Fruit fly (Drosophila melanogaster): ENCODE data around the gene Gr77a.

Gr77a gene

DNA sequence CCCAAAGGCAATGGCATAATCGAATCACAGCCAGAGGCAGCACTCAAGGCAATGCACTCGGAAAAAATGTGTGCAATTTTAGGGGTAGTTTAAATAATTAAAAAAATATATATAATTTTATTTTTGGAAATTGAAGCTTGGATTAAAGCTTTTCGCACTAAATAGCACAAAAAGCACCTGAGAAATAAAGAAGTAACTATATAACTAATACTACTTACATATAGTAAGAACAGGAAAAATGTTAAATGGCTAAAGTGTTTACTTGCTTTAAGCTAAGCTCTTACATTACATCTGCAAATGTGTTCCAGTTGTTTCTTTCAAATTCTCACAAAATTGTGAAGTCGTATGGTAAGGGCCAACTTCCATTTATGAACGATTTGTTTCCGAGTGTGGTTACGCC lies at the start of gene Gr77a:
TSS of gene Gr77a (minus strand) at position 17 of the 400 bp plus-strand sequence.
- TF ChIP-seq gem (tag; optimal IDR thresholded peaks at IDR 0.05) (peak; percentile 25), Ets65A (GFP tag) (peak; percentile 70), dmrt99B (tag; optimal IDR thresholded peaks at IDR 0.05) (peak; percentile 16), pros (GFP tag; optimal IDR thresholded peaks at IDR 0.05) (no peak), CG2678 (tag; optimal IDR thresholded peaks at IDR 0.05) (peak; percentile 0), CG7839 (tag; optimal IDR thresholded peaks at IDR 0.05) (peak; percentile 9), Taf1 (GFP tag; IDR thresholded peaks at IDR 0.05) (no peak)

dm6 chr3L:20787835-20788380 lies 48.7 kb upstream of the Gr77a start, which contains the start of gene CG11396:
CG11396 (minus strand) TSS chr3L:20788137.
- TF ChIP-seq CG12236 (GFP tag; optimal IDR thresholded peaks at IDR 0.05) (no peak), CG8478 (optimal IDR thresholded peaks at IDR 0.05) (no peak), zfh1 (GFP tag; IDR thresholded peaks at IDR 0.05) (no peak), wdn (GFP tag; IDR thresholded peaks at IDR 0.05) (no peak), bbx (GFP tag; IDR thresholded peaks at IDR 0.05; ENCODE audit: partially characterized antibody) (peak; percentile 97), CG4707 (GFP tag; optimal IDR thresholded peaks at IDR 0.05) (no peak), NC2β (GFP tag; optimal IDR thresholded peaks at IDR 0.05) (no peak), shn (GFP tag; optimal IDR thresholded peaks at IDR 0.05) (no peak), emc (GFP tag; optimal IDR thresholded peaks at IDR 0.05) (no peak), E2f2 (GFP tag; IDR thresholded peaks at IDR 0.05) (peak; percentile 98), CG4360 (GFP tag; IDR thresholded peaks at IDR 0.05) (no peak), CG2875 (GFP tag; optimal IDR thresholded peaks at IDR 0.05) (no peak), chinmo (GFP tag; IDR thresholded peaks at IDR 0.05; ENCODE audit: partially characterized antibody) (peak; percentile 97), CG32772 (GFP tag; IDR thresholded peaks at IDR 0.05) (no peak), seq (GFP tag; IDR thresholded peaks at IDR 0.05) (no peak), CG8765 (GFP tag; IDR thresholded peaks at IDR 0.05) (no peak), CG31224 (GFP tag; IDR thresholded peaks at IDR 0.05) (no peak), Hand (GFP tag; optimal IDR thresholded peaks at IDR 0.05) (no peak), phol (tag; optimal IDR thresholded peaks at IDR 0.05) (peak; percentile 14), Rfx (GFP tag; IDR thresholded peaks at IDR 0.05) (peak; percentile 58), tna (GFP tag; IDR thresholded peaks at IDR 0.05; ENCODE audit: partially characterized antibody) (peak; percentile 92), CG8290 (GFP tag; optimal IDR thresholded peaks at IDR 0.05) (peak; percentile 24), CG8290 (tag; optimal IDR thresholded peaks at IDR 0.05) (no peak), CG6254 (GFP tag; optimal IDR thresholded peaks at IDR 0.05) (no peak), CG2120 (GFP tag; optimal IDR thresholded peaks at IDR 0.05) (no peak), Ssrp (tag; optimal IDR thresholded peaks at IDR 0.05) (no peak), Bteb2 (GFP tag; optimal IDR thresholded peaks at IDR 0.05) (no peak), CG10267 (tag; optimal IDR thresholded peaks at IDR 0.05) (peak; percentile 14), CG2116 (GFP tag; optimal IDR thresholded peaks at IDR 0.05) (peak; percentile 59), NfI (GFP tag; optimal IDR thresholded peaks at IDR 0.05) (no peak), CG2199 (GFP tag; IDR thresholded peaks at IDR 0.05) (no peak), CG6654 (GFP tag; optimal IDR thresholded peaks at IDR 0.05) (no peak), Ets97D (GFP tag; optimal IDR thresholded peaks at IDR 0.05) (peak; percentile 20), CG3847 (GFP tag; IDR thresholded peaks at IDR 0.05) (peak; percentile 24; the same call in 1 of the 2 replicates), nom (GFP tag; optimal IDR thresholded peaks at IDR 0.05) (peak; percentile 8), cato (GFP tag; optimal IDR thresholded peaks at IDR 0.05; ENCODE audit: borderline replicate concordance) (no peak), unc-4 (GFP tag; IDR thresholded peaks at IDR 0.05; ENCODE audit: partially characterized antibody) (peak; percentile 96), CG12744 (GFP tag; optimal IDR thresholded peaks at IDR 0.05) (no peak), Oaz (GFP tag; IDR thresholded peaks at IDR 0.05) (no peak), CG2712 (tag; optimal IDR thresholded peaks at IDR 0.05) (peak; percentile 22), BtbVII (GFP tag; optimal IDR thresholded peaks at IDR 0.05) (no peak), fd102C (GFP tag; optimal IDR thresholded peaks at IDR 0.05) (no peak), Dbx (GFP tag; IDR thresholded peaks at IDR 0.05) (no peak)
